Worm (Caenorhabditis elegans) whole organism, young adult: ENCODE results near the gene dhhc-5.
A peak's percentile ranks its signal among the peaks of the same experiment; 100 is the strongest.

Experiments
- B0261.1 ChIP-seq: sonication (generic microtip); optimal IDR thresholded peaks from 2 replicates; lab custom pipeline; 2016; ENCODE audit warnings: mild to moderate bottlenecking, missing genetic modification characterization, moderate library complexity, missing compliant biosample characterization
- F39B2.1 ChIP-seq: fragments of 200-800 bp; sonication (Bioruptor generic); IDR thresholded peaks from 2 replicates; pipeline ENCODE4 v1.3.6; 2022; ENCODE audit warnings: missing genetic modification reagents, missing genetic modification characterization, missing compliant biosample characterization
- F57A8.1 ChIP-seq: fragments of 200-800 bp; sonication (Bioruptor generic); optimal IDR thresholded peaks from 2 replicates; lab custom pipeline; 2018; ENCODE audit warnings: mild to moderate bottlenecking, missing genetic modification characterization, moderate library complexity, missing compliant biosample characterization
- Y95B8A.8 ChIP-seq: fragments of 200-800 bp; sonication (Bioruptor generic); IDR thresholded peaks from 2 replicates; pipeline ENCODE4 v1.3.6; 2022; ENCODE audit warnings: missing genetic modification reagents, missing genetic modification characterization, missing compliant biosample characterization
- ama-1 ChIP-seq, 3 experiments: fragments of 150-350 bp in 1 of 3; sonication (generic microtip) in 2 of 3; optimal IDR thresholded peaks; 2 replicates each; lab custom pipeline; 2014 to 2018; ENCODE audit warnings: missing biosample characterization in 2 of 3, missing genetic modification characterization in 2 of 3, missing genetic modification reagents in 2 of 3
- atf-7 ChIP-seq: sonication (generic microtip); optimal IDR thresholded peaks from 2 replicates; lab custom pipeline; 2017; ENCODE audit warnings: mild to moderate bottlenecking, missing genetic modification characterization, missing compliant biosample characterization
- ceh-27 ChIP-seq: fragments of 200-800 bp; sonication (Bioruptor generic); optimal IDR thresholded peaks from 2 replicates; lab custom pipeline; 2018; ENCODE audit warnings: mild to moderate bottlenecking, missing genetic modification characterization, moderate library complexity, missing compliant biosample characterization
- ekl-4 ChIP-seq: fragments of 200-800 bp; sonication (Bioruptor generic); IDR thresholded peaks from 2 replicates; pipeline ENCODE4 v1.3.6; 2022; ENCODE audit warnings: missing genetic modification reagents, missing genetic modification characterization, missing compliant biosample characterization
- him-1 ChIP-seq: sonication (generic microtip); optimal IDR thresholded peaks from 2 replicates; lab custom pipeline; 2016; ENCODE audit warnings: missing genotype, missing genetic modification reagents, missing genetic modification characterization, missing compliant biosample characterization
- hlh-26 ChIP-seq: fragments of 200-800 bp; sonication (Bioruptor generic); conservative IDR thresholded peaks from 2 replicates; pipeline ENCODE4 v1.3.6; 2022; ENCODE audit warnings: missing genetic modification reagents, missing genetic modification characterization, missing compliant biosample characterization
- mes-4 ChIP-seq: sonication (generic microtip); optimal IDR thresholded peaks from 2 replicates; lab custom pipeline; 2016; ENCODE audit warnings: missing genotype, missing genetic modification characterization, missing compliant biosample characterization
- snpc-4 ChIP-seq, 5 experiments: fragments of 150-350 bp in 1 of 5; sonication (generic microtip) in 4 of 5; optimal IDR thresholded peaks; 2 replicates each; lab custom pipeline; 2014 to 2018; ENCODE audit warnings: missing genetic modification characterization in 5 of 5, missing biosample characterization in 3 of 5, antibody characterized with exemption in 2 of 5, mild to moderate bottlenecking in 2 of 5, missing compliant biosample characterization in 2 of 5, missing genotype in 2 of 5, moderate library complexity in 2 of 5, missing genetic modification reagents in 1 of 5
- unc-62 ChIP-seq: fragments of 150-350 bp; optimal IDR thresholded peaks from 2 replicates; lab custom pipeline; 2014; ENCODE audit warnings: missing biosample characterization, missing genetic modification reagents, missing genetic modification characterization

DNA sequence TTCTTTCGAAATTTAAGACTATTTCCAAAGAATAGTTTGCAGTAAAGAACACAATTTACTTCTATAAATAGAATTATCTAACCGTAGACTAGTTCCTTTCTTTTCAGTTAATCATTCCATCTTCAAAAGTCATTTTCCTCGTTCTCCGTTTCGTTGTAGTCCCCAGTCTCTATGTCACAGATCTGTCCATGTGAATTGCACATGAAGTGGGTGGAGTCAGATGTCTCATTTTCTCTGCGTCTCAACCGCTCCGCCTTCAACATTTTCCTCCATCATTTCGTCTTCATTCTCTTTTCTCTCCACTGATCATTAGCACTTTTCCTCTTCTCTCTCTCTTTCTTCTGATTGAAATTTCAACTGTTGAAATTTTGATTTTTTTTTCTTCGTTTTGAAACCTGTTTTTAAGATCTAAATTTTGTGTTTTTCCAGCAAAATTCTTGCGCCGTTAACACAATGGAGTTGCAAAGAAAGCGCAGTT lies 48.8 kb upstream of the dhhc-5 start, which contains the start of gene T07E3.4:
- TF ChIP-seq unc-62 (GFP tag; lab: Kevin White, UChicago) = no peak
- no peak for TF ChIP-seq mes-4 (tag; lab: Kevin White, UChicago)
- TF ChIP-seq F39B2.1 (GFP tag; lab: Robert Waterston, UW) = no peak
- no peak for TF ChIP-seq snpc-4 (GFP tag; optimal IDR thresholded peaks at IDR 0.05; lab: Kevin White, UChicago)
- peak in 1 of 4 experiments; percentile 15 for TF ChIP-seq snpc-4 (tag; optimal IDR thresholded peaks at IDR 0.05; lab: Kevin White, UChicago)
- TF ChIP-seq hlh-26 (GFP tag; lab: Robert Waterston, UW) = no peak
- no peak for TF ChIP-seq F57A8.1 (GFP tag; lab: Kevin White, UChicago)
- TF ChIP-seq atf-7 (tag; lab: Kevin White, UChicago) = peak; percentile 38
- TF ChIP-seq ama-1 (optimal IDR thresholded peaks at IDR 0.05; lab: Kevin White, UChicago) = no peak
- no peak for TF ChIP-seq ama-1 (GFP tag; optimal IDR thresholded peaks at IDR 0.05; lab: Kevin White, UChicago)
- no peak for TF ChIP-seq him-1 (tag; lab: Kevin White, UChicago)
- TF ChIP-seq B0261.1 = no peak
- TF ChIP-seq Y95B8A.8 = no peak
- TF ChIP-seq ceh-27 (GFP tag; lab: Kevin White, UChicago) = no peak
- TF ChIP-seq ekl-4 = no peak
